Worm (Caenorhabditis elegans): Measurements from ENCODE around the gene ttr-33.

ttr-33 gene

DNA sequence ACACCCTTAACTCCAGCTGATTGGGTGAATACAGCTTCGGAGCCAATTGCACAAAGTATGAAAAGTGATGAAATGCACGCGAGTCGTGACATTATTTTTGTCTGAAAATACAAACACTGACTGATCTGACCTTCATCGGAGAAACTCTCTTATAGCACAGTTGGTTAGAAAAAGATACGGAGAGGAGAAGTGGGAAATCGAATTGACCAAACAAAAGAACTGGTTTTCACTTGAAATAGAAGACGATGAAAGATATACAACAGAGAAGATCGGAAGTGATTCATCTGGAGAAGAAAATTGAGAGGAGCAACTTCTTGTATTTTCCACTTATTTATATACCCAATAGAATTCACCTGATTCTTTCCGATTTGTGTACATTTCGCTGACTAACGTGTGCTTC, at the start of gene ttr-33:
Gene ttr-33 (minus strand): TSS at position 101 of the 400 bp plus-strand sequence.
- no peak for TF ChIP-seq klf-2 (GFP tag; conservative IDR thresholded peaks at IDR 0.05)
- TF ChIP-seq cog-1 (tag; optimal IDR thresholded peaks at IDR 0.05), result no peak
- TF ChIP-seq ztf-23 (GFP tag; IDR thresholded peaks at IDR 0.05), result no peak
- no peak for TF ChIP-seq med-1 (GFP tag; optimal IDR thresholded peaks at IDR 0.05; ENCODE audit: insufficient read depth)
- TF ChIP-seq T22C8.4 (GFP tag; IDR thresholded peaks at IDR 0.05), result no peak
- no peak for TF ChIP-seq ref-1 (GFP tag; conservative IDR thresholded peaks at IDR 0.05)
- TF ChIP-seq tab-1 (GFP tag; IDR thresholded peaks at IDR 0.05), result no peak
- TF ChIP-seq ztf-29 (GFP tag; IDR thresholded peaks at IDR 0.05), result no peak
- no peak for TF ChIP-seq flt-1 (GFP tag; IDR thresholded peaks at IDR 0.05)

DNA sequence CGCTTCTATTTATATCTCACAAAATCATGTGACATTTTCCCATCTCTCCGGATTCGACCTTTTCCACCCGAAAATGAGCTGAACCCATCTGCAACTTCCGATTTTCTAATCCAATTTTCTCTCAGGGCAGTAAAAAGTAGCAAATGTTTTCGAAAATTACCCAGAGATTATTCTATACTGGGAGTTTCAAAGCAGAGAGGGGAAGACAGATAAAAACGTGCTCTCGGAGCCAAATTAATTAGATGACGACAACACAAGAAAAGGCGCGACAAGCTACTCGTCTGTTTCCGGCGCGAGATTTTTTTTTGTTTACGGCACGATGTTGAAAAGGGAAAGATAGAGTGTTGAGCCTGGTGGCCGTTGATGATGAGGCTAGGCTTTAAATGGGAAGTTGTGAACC, 46.7 kb upstream of the ttr-33 start:
- TF ChIP-seq cog-1 (tag; optimal IDR thresholded peaks at IDR 0.05) (no peak), ztf-29 (GFP tag; IDR thresholded peaks at IDR 0.05) (no peak), klf-2 (GFP tag; conservative IDR thresholded peaks at IDR 0.05) (no peak), flt-1 (GFP tag; IDR thresholded peaks at IDR 0.05) (no peak), tab-1 (GFP tag; IDR thresholded peaks at IDR 0.05) (no peak), ztf-23 (GFP tag; IDR thresholded peaks at IDR 0.05) (no peak)

DNA sequence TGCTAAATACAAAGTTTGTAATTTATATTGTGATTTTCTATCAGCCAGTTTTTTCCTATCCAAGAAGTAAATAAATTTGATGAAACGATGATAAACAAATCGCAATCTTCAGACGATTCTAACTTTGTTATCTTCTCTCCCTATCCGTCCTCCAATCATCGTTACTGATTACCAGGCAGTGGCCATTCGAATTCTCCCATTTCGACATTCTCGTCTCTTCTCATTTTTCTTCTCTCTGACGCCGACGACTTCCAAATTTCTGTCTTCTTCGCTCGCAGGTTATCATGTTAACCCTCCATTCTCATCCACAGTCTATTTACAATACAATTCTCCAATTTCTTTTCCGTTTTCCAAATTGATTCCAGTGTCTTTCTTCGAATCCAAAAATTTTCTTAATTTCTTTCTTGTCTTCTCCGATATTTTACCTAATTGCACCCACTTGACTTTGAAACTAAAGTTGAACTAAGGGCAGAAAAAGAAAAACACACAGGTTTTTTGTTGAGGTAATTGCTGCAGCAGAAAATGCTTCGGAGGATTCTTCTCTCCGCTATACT, 40.8 kb upstream of the ttr-33 start, which contains the start of gene F40A3.2:
Gene F40A3.2 (plus strand): TSS at position 504 of the 554 bp plus-strand sequence.
- TF ChIP-seq ref-1 (GFP tag; conservative IDR thresholded peaks at IDR 0.05), result no peak
- no peak for TF ChIP-seq flt-1 (GFP tag; IDR thresholded peaks at IDR 0.05)
- TF ChIP-seq ztf-23 (GFP tag; IDR thresholded peaks at IDR 0.05), result no peak
- TF ChIP-seq klf-2 (GFP tag; conservative IDR thresholded peaks at IDR 0.05), result no peak
- no peak for TF ChIP-seq cog-1 (tag; optimal IDR thresholded peaks at IDR 0.05)
- no peak for TF ChIP-seq ztf-29 (GFP tag; IDR thresholded peaks at IDR 0.05)
- no peak for TF ChIP-seq med-1 (GFP tag; optimal IDR thresholded peaks at IDR 0.05; ENCODE audit: insufficient read depth)

DNA sequence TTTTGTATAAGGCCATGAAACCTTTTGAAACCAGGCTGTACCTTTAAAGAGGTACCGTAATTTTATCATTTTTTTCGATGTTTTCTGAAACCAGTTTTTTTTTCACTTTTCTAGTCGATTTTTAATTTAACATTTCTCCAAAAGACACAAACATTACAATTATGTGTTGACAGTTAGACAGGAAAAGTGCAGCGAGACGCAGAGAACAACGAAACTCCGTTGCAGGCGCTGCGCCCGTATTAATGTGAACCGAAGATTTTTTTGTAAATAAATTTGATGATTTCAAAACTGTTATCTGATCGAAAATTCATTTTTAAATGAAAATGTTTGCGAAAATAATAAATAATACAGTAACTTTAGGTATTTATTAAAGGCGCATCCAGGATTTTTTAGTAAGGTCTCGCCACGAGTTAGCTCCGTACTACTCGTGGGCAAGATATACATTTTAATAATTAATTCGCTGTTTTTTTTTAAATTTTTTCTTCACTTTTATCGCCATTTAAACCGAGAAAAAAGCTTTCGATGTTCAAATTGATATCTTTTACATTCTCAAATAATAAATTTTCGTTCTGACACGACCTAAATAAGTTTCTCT, 39.3 kb upstream of the ttr-33 start, which contains the start of gene F40A3.3:
Gene F40A3.3 (plus strand): TSS at position 564 of the 595 bp plus-strand sequence.
- no peak for TF ChIP-seq med-1 (GFP tag; optimal IDR thresholded peaks at IDR 0.05; ENCODE audit: insufficient read depth)

DNA sequence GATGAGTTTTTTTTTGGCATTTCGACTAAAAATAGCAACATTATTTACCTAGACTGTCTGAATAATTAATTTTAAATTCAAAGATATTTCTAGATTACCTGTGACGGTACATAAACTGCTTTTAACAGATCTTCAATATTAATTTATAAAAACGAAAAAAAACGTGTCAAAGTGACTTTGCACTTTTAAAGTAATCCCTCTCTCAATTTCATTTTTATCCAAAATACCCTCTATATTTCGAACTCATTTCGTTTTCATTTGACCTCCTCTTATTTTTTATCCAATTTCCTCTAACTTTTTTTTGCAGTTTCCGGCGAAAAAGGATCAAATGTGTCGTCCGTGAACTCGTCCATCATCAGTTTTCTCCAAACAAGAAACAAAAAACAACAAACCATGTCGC, 37.7 kb upstream of the ttr-33 start, which contains the start of gene F40A3.4:
Gene F40A3.4 (plus strand): TSS at position 301 of the 400 bp plus-strand sequence.
- TF ChIP-seq ztf-29 (GFP tag; IDR thresholded peaks at IDR 0.05) (no peak), ref-1 (GFP tag; conservative IDR thresholded peaks at IDR 0.05) (no peak), ztf-23 (GFP tag; IDR thresholded peaks at IDR 0.05) (no peak), flt-1 (GFP tag; IDR thresholded peaks at IDR 0.05) (no peak), klf-2 (GFP tag; conservative IDR thresholded peaks at IDR 0.05) (no peak), cog-1 (tag; optimal IDR thresholded peaks at IDR 0.05) (no peak), med-1 (GFP tag; optimal IDR thresholded peaks at IDR 0.05; ENCODE audit: insufficient read depth) (no peak), T22C8.4 (GFP tag; IDR thresholded peaks at IDR 0.05) (no peak), tab-1 (GFP tag; IDR thresholded peaks at IDR 0.05) (no peak)

DNA sequence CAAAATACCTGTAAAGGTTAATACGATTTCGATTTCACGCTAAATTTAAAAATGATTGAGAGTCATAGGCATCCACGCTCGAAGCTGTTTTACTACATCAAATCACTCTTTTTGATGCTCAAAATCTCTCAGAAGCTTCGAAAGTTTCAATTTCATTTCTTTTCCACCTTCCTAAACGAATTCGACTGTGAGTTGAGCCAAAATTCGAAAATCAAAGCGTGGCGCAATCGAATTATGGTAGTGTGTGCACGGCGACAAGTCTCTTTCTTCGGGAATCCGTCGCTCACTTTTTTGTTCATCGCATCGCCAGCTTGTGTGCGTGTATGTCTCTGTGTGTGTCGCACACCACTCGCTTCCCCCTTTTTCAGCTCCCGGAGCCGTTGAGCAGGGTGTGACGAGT, 35.2 kb upstream of the ttr-33 start:
- TF ChIP-seq T22C8.4 (GFP tag; IDR thresholded peaks at IDR 0.05) (no peak), ztf-29 (GFP tag; IDR thresholded peaks at IDR 0.05) (no peak), ztf-23 (GFP tag; IDR thresholded peaks at IDR 0.05) (no peak), ref-1 (GFP tag; conservative IDR thresholded peaks at IDR 0.05) (no peak), med-1 (GFP tag; optimal IDR thresholded peaks at IDR 0.05; ENCODE audit: insufficient read depth) (no peak), flt-1 (GFP tag; IDR thresholded peaks at IDR 0.05) (no peak), cog-1 (tag; optimal IDR thresholded peaks at IDR 0.05) (no peak), tab-1 (GFP tag; IDR thresholded peaks at IDR 0.05) (no peak), klf-2 (GFP tag; conservative IDR thresholded peaks at IDR 0.05) (no peak)

DNA sequence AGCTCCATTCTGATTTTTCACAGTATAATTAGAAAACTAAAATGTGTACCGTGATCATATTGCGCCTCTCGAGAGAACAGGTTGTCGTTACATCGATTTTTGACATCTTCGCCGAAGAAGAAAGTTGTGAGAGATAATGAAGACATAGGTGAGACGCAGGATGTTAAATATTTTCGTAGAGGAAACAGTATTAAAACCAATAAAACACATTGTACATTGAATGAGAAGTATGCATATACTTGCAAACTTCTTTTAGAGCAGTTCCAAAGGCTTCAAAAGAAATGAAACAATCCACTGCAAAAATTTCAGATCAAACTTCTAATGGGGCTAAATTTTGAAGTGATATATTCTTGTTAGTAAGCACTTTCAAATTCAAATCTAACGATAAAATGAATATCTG, 33.0 kb upstream of the ttr-33 start, which contains the start of gene nipi-4:
Gene nipi-4 (minus strand): TSS at position 101 of the 400 bp plus-strand sequence.
- TF ChIP-seq flt-1 (GFP tag; IDR thresholded peaks at IDR 0.05) (no peak), tab-1 (GFP tag; IDR thresholded peaks at IDR 0.05) (no peak), med-1 (GFP tag; optimal IDR thresholded peaks at IDR 0.05; ENCODE audit: insufficient read depth) (no peak), ztf-23 (GFP tag; IDR thresholded peaks at IDR 0.05) (no peak), klf-2 (GFP tag; conservative IDR thresholded peaks at IDR 0.05) (no peak), T22C8.4 (GFP tag; IDR thresholded peaks at IDR 0.05) (no peak), cog-1 (tag; optimal IDR thresholded peaks at IDR 0.05) (no peak), ztf-29 (GFP tag; IDR thresholded peaks at IDR 0.05) (no peak)

DNA sequence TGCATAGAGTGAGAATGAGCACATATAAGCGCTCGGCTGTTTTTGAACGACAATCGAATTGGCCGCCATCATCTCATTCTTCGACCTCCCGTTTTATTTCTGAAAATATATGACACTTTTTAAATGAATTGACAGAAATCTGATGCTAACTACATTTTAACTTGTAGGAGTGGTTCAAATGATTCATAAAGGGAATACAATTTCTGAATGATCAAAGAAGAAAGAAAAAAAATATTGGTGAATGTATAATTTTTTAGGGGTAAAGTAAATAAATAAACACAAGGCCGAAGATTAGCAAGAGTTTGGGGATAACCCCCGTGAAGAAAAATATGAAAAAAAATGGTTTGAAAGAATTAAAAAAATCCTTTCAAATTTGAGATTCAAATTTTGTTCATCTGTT, 27.0 kb upstream of the ttr-33 start, which contains the start of gene C37C3.11:
Gene C37C3.11 (minus strand): TSS at position 101 of the 400 bp plus-strand sequence.
- TF ChIP-seq ref-1 (GFP tag; conservative IDR thresholded peaks at IDR 0.05) (no peak), ztf-29 (GFP tag; IDR thresholded peaks at IDR 0.05) (no peak), ztf-23 (GFP tag; IDR thresholded peaks at IDR 0.05) (no peak), med-1 (GFP tag; optimal IDR thresholded peaks at IDR 0.05; ENCODE audit: insufficient read depth) (no peak), cog-1 (tag; optimal IDR thresholded peaks at IDR 0.05) (no peak), flt-1 (GFP tag; IDR thresholded peaks at IDR 0.05) (no peak), tab-1 (GFP tag; IDR thresholded peaks at IDR 0.05) (no peak), T22C8.4 (GFP tag; IDR thresholded peaks at IDR 0.05) (no peak), klf-2 (GFP tag; conservative IDR thresholded peaks at IDR 0.05) (no peak)

DNA sequence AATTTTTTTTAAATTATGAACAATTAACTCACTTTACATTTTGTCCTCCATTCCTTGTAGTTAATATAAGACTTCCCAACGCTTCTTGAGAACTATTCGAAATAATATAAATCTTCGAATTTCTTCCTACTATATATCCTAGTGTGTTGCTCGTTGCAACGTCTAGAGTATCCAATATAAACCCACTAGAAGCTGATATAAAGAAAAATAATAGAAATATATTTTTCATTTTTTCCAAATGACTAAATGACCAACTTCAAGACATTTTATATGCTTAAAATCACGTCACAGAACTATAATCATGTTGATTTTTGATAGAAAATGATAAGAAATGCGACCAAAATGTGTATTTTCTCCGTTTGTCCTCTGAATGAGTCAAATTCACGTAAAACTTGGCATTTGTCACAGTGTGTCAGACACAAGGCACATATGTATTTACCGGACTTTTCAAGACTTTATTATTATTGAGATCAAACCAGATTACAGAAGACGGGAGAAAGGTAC, 25.4 kb upstream of the ttr-33 start, which contains the start of gene C37C3.10:
Gene C37C3.10 (minus strand): TSS at position 51 of the 504 bp plus-strand sequence.
- TF ChIP-seq T22C8.4 (GFP tag; IDR thresholded peaks at IDR 0.05) (no peak), med-1 (GFP tag; optimal IDR thresholded peaks at IDR 0.05; ENCODE audit: insufficient read depth) (no peak), tab-1 (GFP tag; IDR thresholded peaks at IDR 0.05) (no peak), flt-1 (GFP tag; IDR thresholded peaks at IDR 0.05) (no peak), ztf-23 (GFP tag; IDR thresholded peaks at IDR 0.05) (no peak), ref-1 (GFP tag; conservative IDR thresholded peaks at IDR 0.05) (no peak), klf-2 (GFP tag; conservative IDR thresholded peaks at IDR 0.05) (no peak), cog-1 (tag; optimal IDR thresholded peaks at IDR 0.05) (no peak), ztf-29 (GFP tag; IDR thresholded peaks at IDR 0.05) (no peak)
